Worm (Caenorhabditis elegans) whole organism, L3 larva: ENCODE data around the gene T24E12.10.

ENCODE experiments used
- ZK546.5 ChIP-seq: sonication (generic microtip); optimal IDR thresholded peaks from 2 replicates; lab custom pipeline; 2017; ENCODE audit warnings: missing biosample characterization, missing genetic modification characterization
- egl-27 ChIP-seq: sonication (generic microtip); optimal IDR thresholded peaks from 4 replicates; lab custom pipeline; 2017; ENCODE audit warnings: missing biosample characterization, missing genetic modification reagents, missing genetic modification characterization
- nhr-11 ChIP-seq: fragments of 150-350 bp; optimal IDR thresholded peaks from 2 replicates; lab custom pipeline; 2014; ENCODE audit warnings: missing biosample characterization, missing genetic modification characterization
- nhr-12 ChIP-seq: fragments of 150-350 bp; optimal IDR thresholded peaks from 2 replicates; lab custom pipeline; 2014; ENCODE audit warnings: missing biosample characterization, missing genetic modification characterization
- nhr-28 ChIP-seq: fragments of 150-350 bp; optimal IDR thresholded peaks from 2 replicates; lab custom pipeline; 2014; ENCODE audit warnings: missing biosample characterization, missing genetic modification characterization
- pqm-1 ChIP-seq: fragments of 150-350 bp; optimal IDR thresholded peaks from 2 replicates; lab custom pipeline; 2017; ENCODE audit warnings: missing biosample characterization, missing genetic modification characterization, inconsistent platforms
- unc-39 ChIP-seq: sonication (generic microtip); optimal IDR thresholded peaks from 4 replicates; lab custom pipeline; 2017; ENCODE audit warnings: missing biosample characterization, missing genetic modification characterization
- zag-1 ChIP-seq: fragments of 150-350 bp; optimal IDR thresholded peaks from 2 replicates; lab custom pipeline; 2014; ENCODE audit warnings: missing biosample characterization, missing genetic modification characterization

ce11 chrII:3777802-3778201 is 4.8 kb upstream of the T24E12.10 start:
- TF ChIP-seq pqm-1 = no peak
- TF ChIP-seq nhr-12 = no peak
- no peak for TF ChIP-seq zag-1
- no peak for TF ChIP-seq nhr-11 (tag; lab: Kevin White, UChicago)
- TF ChIP-seq ZK546.5 = no peak
- no peak for TF ChIP-seq egl-27 (tag; lab: Kevin White, UChicago)
- TF ChIP-seq unc-39 = no peak
- TF ChIP-seq nhr-28 (tag; lab: Kevin White, UChicago) = no peak
